Worm (Caenorhabditis elegans) whole organism, young adult: ENCODE data around the gene amt-2.
A peak's percentile ranks its signal among the peaks of the same experiment; 100 is the strongest.

ENCODE experiments used
- aptf-2 ChIP-seq: fragments of 200-800 bp; sonication (Bioruptor generic); conservative IDR thresholded peaks from 2 replicates; pipeline ENCODE4 v1.3.6; 2022; ENCODE audit warnings: missing genetic modification reagents, missing genetic modification characterization, missing compliant biosample characterization
- attf-3 ChIP-seq: fragments of 200-800 bp; sonication (Bioruptor generic); conservative IDR thresholded peaks from 2 replicates; pipeline ENCODE4 v1.3.6; 2022; ENCODE audit warnings: missing genetic modification reagents, missing genetic modification characterization, missing compliant biosample characterization
- let-526 ChIP-seq: fragments of 200-800 bp; sonication (Bioruptor generic); IDR thresholded peaks from 2 replicates; pipeline ENCODE4 v1.3.6; 2022; ENCODE audit warnings: missing genetic modification reagents, missing genetic modification characterization, missing compliant biosample characterization
- lin-26 ChIP-seq: fragments of 200-800 bp; sonication (Bioruptor generic); IDR thresholded peaks from 2 replicates; pipeline ENCODE4 v1.3.6; 2022; ENCODE audit warnings: missing genetic modification reagents, missing genetic modification characterization, missing compliant biosample characterization
- unc-62 ChIP-seq: fragments of 150-350 bp; optimal IDR thresholded peaks from 2 replicates; lab custom pipeline; 2014; ENCODE audit warnings: missing biosample characterization, missing genetic modification reagents, missing genetic modification characterization
- zfh-2 ChIP-seq: fragments of 200-800 bp; sonication (Bioruptor generic); conservative IDR thresholded peaks from 2 replicates; pipeline ENCODE4 v1.3.6; 2022; ENCODE audit warnings: missing genetic modification reagents, missing genetic modification characterization, missing compliant biosample characterization

- TF ChIP-seq aptf-2 (GFP tag; lab: Robert Waterston, UW) (no peak), let-526 (GFP tag; lab: Robert Waterston, UW) (no peak), unc-62 (GFP tag; lab: Kevin White, UChicago) (no peak), lin-26 (peak; percentile 22; the same call in 1 of the 2 replicates), zfh-2 (GFP tag; lab: Robert Waterston, UW) (no peak), attf-3 (GFP tag; lab: Robert Waterston, UW) (no peak)
These were observed 40.9 kb downstream of the amt-2 start for ce11 chrIV:13082836-13083763.
